Fruit fly (Drosophila melanogaster) whole organism, prepupa: ENCODE measurements around the gene CG4783.

ENCODE experiments used
- Blimp-1 ChIP-seq: fragments of 200-800 bp; sonication (Bioruptor generic); optimal IDR thresholded peaks from 3 replicates; lab custom pipeline; 2017; ENCODE audit warnings: missing biosample characterization, missing genetic modification characterization, mild to moderate bottlenecking, moderate library complexity, missing genetic modification reagents
- CG10631 ChIP-seq: fragments of 200-800 bp; sonication (Bioruptor generic); optimal IDR thresholded peaks from 2 replicates; lab custom pipeline; 2016; ENCODE audit warnings: missing biosample characterization, missing genetic modification characterization
- CG11294 ChIP-seq: fragments of 200-800 bp; sonication (Bioruptor generic); IDR thresholded peaks from 2 replicates; pipeline ENCODE4 v1.3.6; 2022; ENCODE audit warnings: missing biosample characterization, missing genetic modification characterization
- CG11902 ChIP-seq: fragments of 200-800 bp; sonication (Bioruptor generic); optimal IDR thresholded peaks from 3 replicates; lab custom pipeline; 2016; ENCODE audit warnings: missing biosample characterization, missing genetic modification characterization
- CG16779 ChIP-seq: fragments of 200-800 bp; sonication (Bioruptor generic); optimal IDR thresholded peaks from 3 replicates; lab custom pipeline; 2017; ENCODE audit warnings: missing biosample characterization, mild to moderate bottlenecking, missing genetic modification characterization
- CG31627 ChIP-seq: fragments of 200-800 bp; sonication (Bioruptor generic); optimal IDR thresholded peaks from 3 replicates; lab custom pipeline; 2016; ENCODE audit warnings: missing biosample characterization, missing genetic modification characterization
- CG34406 ChIP-seq: fragments of 200-800 bp; sonication (Bioruptor generic); optimal IDR thresholded peaks from 3 replicates; lab custom pipeline; 2016; ENCODE audit warnings: missing biosample characterization, missing genetic modification characterization
- CG3919 ChIP-seq: fragments of 200-800 bp; sonication (Bioruptor generic); optimal IDR thresholded peaks from 3 replicates; lab custom pipeline; 2016; ENCODE audit warnings: missing biosample characterization, missing genetic modification characterization
- CG4318 ChIP-seq: fragments of 200-800 bp; sonication (Bioruptor generic); optimal IDR thresholded peaks from 3 replicates; lab custom pipeline; 2017; ENCODE audit warnings: missing biosample characterization, mild to moderate bottlenecking, missing genetic modification characterization
- CG6163 ChIP-seq: fragments of 200-800 bp; sonication (Bioruptor generic); IDR thresholded peaks from 3 replicates; pipeline ENCODE4 v1.3.6; 2022; ENCODE audit warnings: missing biosample characterization, missing genetic modification characterization
- CG6276 ChIP-seq: fragments of 200-800 bp; sonication (Bioruptor generic); optimal IDR thresholded peaks from 2 replicates; lab custom pipeline; 2017; ENCODE audit warnings: missing biosample characterization, mild to moderate bottlenecking, missing genetic modification characterization
- CG6792 ChIP-seq: fragments of 200-800 bp; sonication (Bioruptor generic); optimal IDR thresholded peaks from 3 replicates; lab custom pipeline; 2016; ENCODE audit warnings: missing biosample characterization, missing genetic modification characterization
- CG6808 ChIP-seq: fragments of 200-800 bp; sonication (Bioruptor generic); optimal IDR thresholded peaks from 3 replicates; lab custom pipeline; 2017; ENCODE audit warnings: missing biosample characterization, missing genetic modification characterization, mild to moderate bottlenecking, moderate library complexity, missing genetic modification reagents
- CG7368 ChIP-seq: fragments of 200-800 bp; sonication (Bioruptor generic); optimal IDR thresholded peaks from 3 replicates; lab custom pipeline; 2016; ENCODE audit warnings: missing biosample characterization, missing genetic modification characterization
- CG8119 ChIP-seq: fragments of 200-800 bp; sonication (Bioruptor generic); IDR thresholded peaks from 3 replicates; pipeline ENCODE4 v1.3.6; 2022; ENCODE audit warnings: missing biosample characterization, missing genetic modification characterization
- CG8632 ChIP-seq: fragments of 200-800 bp; sonication (Bioruptor generic); optimal IDR thresholded peaks from 3 replicates; lab custom pipeline; 2016; ENCODE audit warnings: missing biosample characterization, missing genetic modification characterization
- CG9139 ChIP-seq: fragments of 200-800 bp; sonication (Bioruptor generic); optimal IDR thresholded peaks from 3 replicates; lab custom pipeline; 2017; ENCODE audit warnings: missing biosample characterization, mild to moderate bottlenecking, missing genetic modification characterization
- Eip78C ChIP-seq: fragments of 200-800 bp; sonication (Bioruptor generic); peaks from one replicate; lab custom pipeline; 2016; ENCODE audit warnings: missing biosample characterization, missing genetic modification characterization
- Ets21C ChIP-seq: fragments of 200-800 bp; sonication (Bioruptor generic); optimal IDR thresholded peaks from 3 replicates; lab custom pipeline; 2016; ENCODE audit warnings: missing biosample characterization, missing genetic modification characterization
- Gug ChIP-seq: fragments of 200-800 bp; sonication (Bioruptor generic); IDR thresholded peaks from 2 replicates; pipeline ENCODE4 v1.3.6; 2022; ENCODE audit warnings: missing biosample characterization, missing genetic modification characterization
- Hr4 ChIP-seq: fragments of 200-800 bp; sonication (Bioruptor generic); optimal IDR thresholded peaks from 3 replicates; lab custom pipeline; 2016; ENCODE audit warnings: missing biosample characterization, missing genetic modification characterization
- Lpt ChIP-seq: fragments of 200-800 bp; sonication (Bioruptor generic); optimal IDR thresholded peaks from 3 replicates; lab custom pipeline; 2016; ENCODE audit warnings: missing biosample characterization, missing genetic modification characterization
- Met ChIP-seq: fragments of 200-800 bp; sonication (Bioruptor generic); optimal IDR thresholded peaks from 3 replicates; lab custom pipeline; 2016; ENCODE audit warnings: missing biosample characterization, missing genetic modification characterization
- Sox102F ChIP-seq: fragments of 200-800 bp; sonication (Bioruptor generic); optimal IDR thresholded peaks from 2 replicates; lab custom pipeline; 2016; ENCODE audit warnings: missing biosample characterization, mild to moderate bottlenecking, missing genetic modification characterization
- achi ChIP-seq: fragments of 200-800 bp; sonication (Bioruptor generic); optimal IDR thresholded peaks from 3 replicates; lab custom pipeline; 2016; ENCODE audit warnings: missing biosample characterization, missing genetic modification characterization
- cyc ChIP-seq: fragments of 200-800 bp; sonication (Bioruptor generic); optimal IDR thresholded peaks from 3 replicates; lab custom pipeline; 2016; ENCODE audit warnings: missing biosample characterization, missing genetic modification characterization
- eg ChIP-seq: fragments of 200-800 bp; sonication (Bioruptor generic); IDR thresholded peaks from 3 replicates; pipeline ENCODE4 v1.3.6; 2022; ENCODE audit warnings: missing biosample characterization, missing genetic modification characterization
- esn ChIP-seq: fragments of 200-800 bp; sonication (Bioruptor generic); optimal IDR thresholded peaks from 2 replicates; lab custom pipeline; 2016; ENCODE audit warnings: missing biosample characterization, mild to moderate bottlenecking, missing genetic modification characterization, moderate library complexity
- lz ChIP-seq: fragments of 200-800 bp; sonication (Bioruptor generic); optimal IDR thresholded peaks from 3 replicates; lab custom pipeline; 2016; ENCODE audit warnings: missing biosample characterization, missing genetic modification characterization
- net ChIP-seq: fragments of 200-800 bp; sonication (Bioruptor generic); optimal IDR thresholded peaks from 3 replicates; lab custom pipeline; 2016; ENCODE audit warnings: missing biosample characterization, missing genetic modification characterization
- pdm3 ChIP-seq: fragments of 200-800 bp; sonication (Bioruptor generic); optimal IDR thresholded peaks from 3 replicates; lab custom pipeline; 2016; ENCODE audit warnings: missing biosample characterization, missing genetic modification characterization
- salr ChIP-seq, 2 experiments: fragments of 200-800 bp; sonication (Bioruptor generic); optimal IDR thresholded peaks; 3 replicates each; lab custom pipeline; 2016 to 2018; ENCODE audit warnings: missing biosample characterization in 2 of 2, missing genetic modification characterization in 2 of 2, mild to moderate bottlenecking in 1 of 2
- ss ChIP-seq, 2 experiments: fragments of 200-800 bp; sonication (Bioruptor generic); optimal IDR thresholded peaks; 2 replicates in 1 of 2; 3 replicates in 1 of 2; lab custom pipeline; 2017 to 2018; ENCODE audit warnings: mild to moderate bottlenecking in 2 of 2, missing biosample characterization in 2 of 2, missing genetic modification characterization in 2 of 2, moderate library complexity in 1 of 2
- svp ChIP-seq: fragments of 200-800 bp; sonication (Bioruptor generic); peaks from one replicate; lab custom pipeline; 2016; ENCODE audit warnings: missing biosample characterization, missing genetic modification characterization

The CG4783 gene

dm6 chr3R:19932169-19932568 lies 16.1 kb upstream of the CG4783 start:
- TF ChIP-seq Blimp-1 (GFP tag; lab: Kevin White, UChicago) (no peak), cyc (GFP tag; lab: Kevin White, UChicago) (no peak), CG8632 (GFP tag; lab: Kevin White, UChicago) (no peak), CG6808 (no peak)

- TF ChIP-seq cyc (GFP tag; lab: Kevin White, UChicago): no peak
- no peak for TF ChIP-seq esn (GFP tag; lab: Kevin White, UChicago)
- TF ChIP-seq, all 60 proteins: peak for 0
Observed at dm6 chr3R:19934840-19935776, 13.1 kb upstream of the CG4783 start, which contains the start of gene mira. Gene mira (minus strand): TSS chr3R:19935120.

dm6 chr3R:19935777-19936125 lies 12.5 kb upstream of the CG4783 start:
- TF ChIP-seq net (GFP tag; lab: Kevin White, UChicago) (no peak), Lpt (no peak), CG31627 (GFP tag; lab: Kevin White, UChicago) (no peak), CG34406 (no peak), cyc (GFP tag; lab: Kevin White, UChicago) (no peak), Eip78C (no peak)

dm6 chr3R:19938941-19939587 lies 9.2 kb upstream of the CG4783 start:
- no peak for TF ChIP-seq CG16779
- no peak for TF ChIP-seq ss (GFP tag; optimal IDR thresholded peaks at IDR 0.05; lab: Kevin White, UChicago)
- TF ChIP-seq eg (GFP tag; lab: Robert Waterston, UW): no peak
- no peak for TF ChIP-seq salr (GFP tag; optimal IDR thresholded peaks at IDR 0.05; lab: Kevin White, UChicago)
- TF ChIP-seq, all 60 proteins: peak for 0

dm6 chr3R:19942312-19942711 lies 5.9 kb upstream of the CG4783 start, which contains the start of gene CG46042:
Gene CG46042 (minus strand): TSS chr3R:19942412.
- TF ChIP-seq Hr4 (GFP tag; lab: Kevin White, UChicago): no peak
- no peak for TF ChIP-seq CG9139 (GFP tag; lab: Kevin White, UChicago)
- no peak for TF ChIP-seq achi (GFP tag; lab: Kevin White, UChicago)
- TF ChIP-seq CG16779: no peak
- TF ChIP-seq CG11294 (GFP tag; lab: Robert Waterston, UW): no peak
- TF ChIP-seq salr (GFP tag; optimal IDR thresholded peaks at IDR 0.05; lab: Kevin White, UChicago): no peak
- no peak for TF ChIP-seq Sox102F
- TF ChIP-seq lz (GFP tag; lab: Kevin White, UChicago): no peak
- TF ChIP-seq CG4318: no peak
- TF ChIP-seq CG11902 (GFP tag; lab: Kevin White, UChicago): no peak
- TF ChIP-seq svp (GFP tag; lab: Kevin White, UChicago): no peak
- no peak for TF ChIP-seq Lpt
- no peak for TF ChIP-seq CG7368 (GFP tag; lab: Kevin White, UChicago)
- no peak for TF ChIP-seq CG8119
- no peak for TF ChIP-seq Met (GFP tag; lab: Kevin White, UChicago)
- no peak for TF ChIP-seq CG8632 (GFP tag; lab: Kevin White, UChicago)
- no peak for TF ChIP-seq CG6792 (GFP tag; lab: Kevin White, UChicago)

- TF ChIP-seq Ets21C (GFP tag; lab: Kevin White, UChicago) (no peak), CG10631 (GFP tag; lab: Kevin White, UChicago) (no peak), CG3919 (no peak), pdm3 (no peak), lz (GFP tag; lab: Kevin White, UChicago) (no peak), CG11294 (GFP tag; lab: Robert Waterston, UW) (no peak), Gug (no peak), CG4318 (no peak), CG31627 (GFP tag; lab: Kevin White, UChicago) (no peak), CG11902 (GFP tag; lab: Kevin White, UChicago) (no peak), CG6276 (no peak), CG6163 (GFP tag; lab: Robert Waterston, UW) (no peak)
Observed at dm6 chr3R:19968695-19969094, 20.5 kb downstream of the CG4783 start.
